Worm (Caenorhabditis elegans): Measurements from ENCODE around the gene pnk-4.
A peak's percentile ranks its signal among the peaks of the same experiment; 100 is the strongest.

The pnk-4 gene

DNA sequence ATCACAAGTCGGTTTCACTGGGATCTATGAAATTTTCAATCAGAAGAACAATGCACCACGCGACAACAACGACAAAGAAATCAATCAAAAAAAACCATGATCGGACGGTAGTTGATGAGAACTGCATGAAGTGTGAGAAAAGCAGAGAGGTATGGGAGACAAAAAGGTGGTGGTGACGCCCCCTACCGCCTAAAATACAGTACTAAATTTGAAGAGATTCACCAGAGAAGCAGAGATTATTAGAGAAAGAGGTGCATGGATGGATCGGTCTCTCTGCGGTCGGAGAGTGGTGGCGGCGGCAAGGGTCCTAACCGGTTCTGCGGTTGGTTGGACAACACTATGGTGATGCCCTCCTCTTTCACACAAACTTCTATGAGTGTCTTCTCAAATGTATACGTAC, 31.6 kb downstream of the pnk-4 start:
- TF ChIP-seq tbx-2 (tag; optimal IDR thresholded peaks at IDR 0.05) = no peak
- TF ChIP-seq elt-2 (tag; optimal IDR thresholded peaks at IDR 0.05) = peak; percentile 28
- peak; percentile 28 for TF ChIP-seq lin-39 (tag; optimal IDR thresholded peaks at IDR 0.05)
- TF ChIP-seq unc-62 (GFP tag; optimal IDR thresholded peaks at IDR 0.05) = peak; percentile 50
- no peak for TF ChIP-seq ztf-11 (tag; optimal IDR thresholded peaks at IDR 0.05)
- peak; percentile 86 for TF ChIP-seq nhr-25 (tag; optimal IDR thresholded peaks at IDR 0.05)
- TF ChIP-seq nhr-23 (tag; optimal IDR thresholded peaks at IDR 0.05) = peak; percentile 77
- peak; percentile 26 for TF ChIP-seq mdl-1 (tag; optimal IDR thresholded peaks at IDR 0.05)
- peak; percentile 39 for TF ChIP-seq lsy-12 (tag; optimal IDR thresholded peaks at IDR 0.05)
- TF ChIP-seq nfya-1 (tag; optimal IDR thresholded peaks at IDR 0.05; ENCODE audit: insufficient read depth) = peak; percentile 51
- TF ChIP-seq nhr-28 (tag; optimal IDR thresholded peaks at IDR 0.05) = no peak
- peak; percentile 44 for TF ChIP-seq jun-1 (tag; optimal IDR thresholded peaks at IDR 0.05)
- TF ChIP-seq ama-1 (optimal IDR thresholded peaks at IDR 0.05) = peak; percentile 56
- no peak for TF ChIP-seq zag-1 (tag; optimal IDR thresholded peaks at IDR 0.05)
- TF ChIP-seq lin-15B (tag; optimal IDR thresholded peaks at IDR 0.05) = no peak
- TF ChIP-seq pha-4 (tag; optimal IDR thresholded peaks at IDR 0.05) = peak; percentile 33
- TF ChIP-seq nhr-43 (tag; optimal IDR thresholded peaks at IDR 0.05; ENCODE audit: poor library complexity, severe bottlenecking) = peak; percentile 80
- no peak for TF ChIP-seq nhr-11 (tag; optimal IDR thresholded peaks at IDR 0.05)

DNA sequence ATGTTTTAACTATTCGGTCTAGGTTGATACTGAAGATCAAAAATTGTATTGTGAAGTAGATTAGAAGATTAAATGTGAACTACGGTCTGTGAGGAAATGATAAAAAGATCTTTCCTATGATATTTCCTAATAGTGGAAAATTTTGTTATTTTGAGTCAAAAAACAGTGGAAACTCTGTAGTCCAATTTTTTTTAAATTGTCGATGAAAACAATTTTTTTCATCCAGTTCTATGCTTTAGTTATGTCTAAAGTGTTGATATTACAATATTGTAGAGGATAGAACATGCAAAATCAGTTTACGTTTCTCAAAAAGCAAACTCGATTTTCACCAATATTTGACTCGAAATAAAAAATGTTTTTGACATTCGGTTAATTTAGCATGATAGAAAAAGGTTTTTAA, 32.0 kb downstream of the pnk-4 start:
- TF ChIP-seq elt-1 (tag; optimal IDR thresholded peaks at IDR 0.05) (no peak), ama-1 (optimal IDR thresholded peaks at IDR 0.05) (no peak), ztf-4 (tag; optimal IDR thresholded peaks at IDR 0.05) (no peak), lin-15B (tag; optimal IDR thresholded peaks at IDR 0.05) (no peak)

DNA sequence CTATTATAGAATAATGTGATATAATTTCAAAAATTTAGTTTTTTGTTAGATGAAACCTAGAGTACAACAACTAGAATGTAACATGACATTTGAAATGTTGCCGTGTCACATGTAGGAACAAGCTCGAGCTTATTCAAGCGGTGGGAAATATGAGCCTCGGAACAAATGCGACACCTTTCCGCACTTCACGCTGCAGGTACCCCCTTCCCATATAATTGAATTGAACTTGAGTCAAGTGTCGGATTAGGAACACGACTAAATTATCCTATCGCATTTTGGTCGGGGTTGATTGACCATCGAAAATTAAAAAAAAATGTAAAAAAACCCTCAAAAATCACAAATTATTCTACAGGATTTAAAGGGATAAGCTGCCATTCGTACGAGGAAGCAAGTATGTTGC, 32.6 kb downstream of the pnk-4 start:
- no peak for TF ChIP-seq ZK546.5 (tag; optimal IDR thresholded peaks at IDR 0.05)
- TF ChIP-seq pqm-1 (tag; optimal IDR thresholded peaks at IDR 0.05) = no peak
- no peak for TF ChIP-seq elt-1 (tag; optimal IDR thresholded peaks at IDR 0.05)

DNA sequence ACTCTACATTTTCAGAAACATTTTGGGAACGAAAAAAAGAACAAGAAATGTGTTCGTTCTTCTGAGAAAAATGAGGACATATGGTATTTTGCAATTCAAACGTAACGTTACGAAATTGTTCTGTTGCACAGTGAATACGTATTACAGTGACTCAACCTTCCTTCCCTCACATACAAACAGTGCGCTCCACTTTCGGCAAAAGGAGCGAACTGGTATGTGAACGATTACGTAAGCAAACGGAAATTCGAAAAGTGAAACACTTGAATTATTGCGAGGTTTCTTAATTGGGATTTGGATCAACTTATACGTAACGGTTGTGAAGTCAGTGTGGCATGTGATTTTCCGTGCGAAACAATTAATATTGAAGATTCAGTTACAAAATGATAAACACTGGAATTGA, 33.2 kb downstream of the pnk-4 start:
- TF ChIP-seq nhr-11 (tag; optimal IDR thresholded peaks at IDR 0.05) = no peak
- TF ChIP-seq ama-1 (optimal IDR thresholded peaks at IDR 0.05) = peak; percentile 38

DNA sequence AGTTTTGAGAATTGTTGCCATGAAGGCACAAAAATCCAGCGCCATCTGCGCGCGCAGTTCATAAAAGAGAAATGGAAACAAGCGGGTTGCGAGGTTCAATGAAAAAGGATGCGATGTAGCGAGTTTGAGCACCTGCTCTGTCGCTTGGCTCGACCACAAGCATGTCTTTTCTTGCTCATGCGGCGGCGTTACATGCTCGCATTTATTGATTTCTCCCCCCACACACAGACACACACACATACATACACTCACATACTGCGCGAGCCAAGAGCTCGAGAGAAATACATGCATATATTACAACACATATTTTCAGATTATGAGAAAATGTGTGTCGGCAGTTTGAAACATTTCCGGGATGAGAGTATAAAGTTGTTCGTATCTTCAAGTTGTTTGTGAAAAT, 34.1 kb downstream of the pnk-4 start:
- TF ChIP-seq skn-1 (tag; optimal IDR thresholded peaks at IDR 0.05) (no peak), nfya-1 (tag; optimal IDR thresholded peaks at IDR 0.05; ENCODE audit: insufficient read depth) (peak; percentile 52), ztf-11 (tag; optimal IDR thresholded peaks at IDR 0.05) (no peak), fkh-10 (GFP tag; optimal IDR thresholded peaks at IDR 0.05) (no peak), nhr-237 (tag; optimal IDR thresholded peaks at IDR 0.05) (no peak), fkh-2 (tag; optimal IDR thresholded peaks at IDR 0.05) (no peak), egl-5 (tag; optimal IDR thresholded peaks at IDR 0.05) (no peak), ceh-16 (tag; optimal IDR thresholded peaks at IDR 0.05) (no peak), lin-15B (tag; optimal IDR thresholded peaks at IDR 0.05) (no peak), nhr-23 (tag; optimal IDR thresholded peaks at IDR 0.05) (no peak), pha-4 (tag; optimal IDR thresholded peaks at IDR 0.05) (peak; percentile 5), tbx-2 (tag; optimal IDR thresholded peaks at IDR 0.05) (no peak), ama-1 (optimal IDR thresholded peaks at IDR 0.05) (peak; percentile 20), nhr-11 (tag; optimal IDR thresholded peaks at IDR 0.05) (no peak), ceh-9 (tag; optimal IDR thresholded peaks at IDR 0.05) (no peak), elt-3 (tag; optimal IDR thresholded peaks at IDR 0.05) (no peak), elt-1 (tag; optimal IDR thresholded peaks at IDR 0.05) (no peak), nhr-77 (tag; optimal IDR thresholded peaks at IDR 0.05) (no peak), lin-39 (tag; optimal IDR thresholded peaks at IDR 0.05) (peak; percentile 66), sea-2 (GFP tag; optimal IDR thresholded peaks at IDR 0.05) (peak; percentile 67), nhr-28 (tag; optimal IDR thresholded peaks at IDR 0.05) (no peak), hmg-11 (tag; optimal IDR thresholded peaks at IDR 0.05) (peak; percentile 61), nhr-43 (tag; optimal IDR thresholded peaks at IDR 0.05; ENCODE audit: poor library complexity, severe bottlenecking) (no peak), R02D3.7 (tag; optimal IDR thresholded peaks at IDR 0.05) (no peak), pqm-1 (tag; optimal IDR thresholded peaks at IDR 0.05) (no peak), snpc-4 (tag; optimal IDR thresholded peaks at IDR 0.05) (no peak)
